Worm (Caenorhabditis elegans) whole organism, L1 larva: ENCODE results near the gene gst-9.
"Not testable (repeated sequence)": the region's sequence is repeated elsewhere in the genome, so short reads cannot be mapped to it uniquely, and the experiment has no call there.

Experiments used
- Y116A8C.19 ChIP-seq: sonication (generic microtip); optimal IDR thresholded peaks from 2 replicates; lab custom pipeline; 2016; ENCODE audit warnings: missing compliant biosample characterization, missing genetic modification characterization, borderline replicate concordance
- alr-1 ChIP-seq: fragments of 200-800 bp; sonication (Bioruptor generic); optimal IDR thresholded peaks from 2 replicates; lab custom pipeline; 2018; ENCODE audit warnings: borderline replicate concordance, mild to moderate bottlenecking, missing genetic modification characterization, missing compliant biosample characterization
- ama-1 ChIP-seq: fragments of 150-350 bp; optimal IDR thresholded peaks from 2 replicates; lab custom pipeline; 2014
- blmp-1 ChIP-seq: fragments of 150-350 bp; optimal IDR thresholded peaks from 2 replicates; lab custom pipeline; 2014; ENCODE audit warnings: missing biosample characterization, missing genetic modification characterization
- efl-1 ChIP-seq, 4 experiments: fragments of 150-350 bp; optimal IDR thresholded peaks in 3 of 4; peaks in 1 of 4; 1 replicate in 1 of 4; 2 replicates in 3 of 4; lab custom pipeline; 2014; ENCODE audit warnings: missing biosample characterization in 2 of 4, missing genetic modification characterization in 2 of 4, missing genetic modification reagents in 2 of 4
- egl-27 ChIP-seq, 2 experiments: fragments of 150-350 bp in 1 of 2; sonication (generic microtip); optimal IDR thresholded peaks; 3 replicates each; lab custom pipeline; 2017 to 2018; ENCODE audit warnings: missing biosample characterization in 2 of 2, missing genetic modification characterization in 2 of 2, missing genetic modification reagents in 2 of 2
- fkh-10 ChIP-seq: sonication (generic microtip); optimal IDR thresholded peaks from 2 replicates; lab custom pipeline; 2017; ENCODE audit warnings: missing biosample characterization, missing genetic modification reagents, missing genetic modification characterization
- fkh-8 ChIP-seq: sonication (generic microtip); optimal IDR thresholded peaks from 2 replicates; lab custom pipeline; 2016; ENCODE audit warnings: mild to moderate bottlenecking, missing genetic modification characterization, missing compliant biosample characterization
- grh-1 ChIP-seq: fragments of 200-800 bp; sonication (Bioruptor generic); IDR thresholded peaks from 2 replicates; pipeline ENCODE4 v1.3.6; 2022; ENCODE audit warnings: missing genetic modification reagents, missing genetic modification characterization, missing compliant biosample characterization
- hlh-17 ChIP-seq: fragments of 200-800 bp; sonication (Bioruptor generic); optimal IDR thresholded peaks from 2 replicates; lab custom pipeline; 2018; ENCODE audit warnings: missing genetic modification characterization, mild to moderate bottlenecking, missing compliant biosample characterization, moderate library complexity, borderline replicate concordance
- hpl-2 ChIP-seq: fragments of 150-350 bp; optimal IDR thresholded peaks from 2 replicates; lab custom pipeline; 2014; ENCODE audit warnings: missing biosample characterization, missing genetic modification reagents, missing genetic modification characterization
- jun-1 ChIP-seq: fragments of 150-350 bp; optimal IDR thresholded peaks from 2 replicates; lab custom pipeline; 2014; ENCODE audit warnings: missing biosample characterization, missing genetic modification reagents, missing genetic modification characterization
- lin-14 ChIP-seq: fragments of 200-800 bp; sonication (Bioruptor generic); optimal IDR thresholded peaks from 2 replicates; lab custom pipeline; 2018; ENCODE audit warnings: mild to moderate bottlenecking, missing genetic modification characterization, moderate library complexity, missing compliant biosample characterization
- lin-35 ChIP-seq, 2 experiments: fragments of 150-350 bp; optimal IDR thresholded peaks; 2 replicates each; lab custom pipeline; 2014; ENCODE audit warnings: missing biosample characterization in 2 of 2, missing genetic modification characterization in 2 of 2, missing genetic modification reagents in 2 of 2
- lin-39 ChIP-seq: fragments of 150-350 bp; optimal IDR thresholded peaks from 2 replicates; lab custom pipeline; 2014; ENCODE audit warnings: missing biosample characterization, missing genetic modification reagents, missing genetic modification characterization
- nhr-11 ChIP-seq: fragments of 150-350 bp; optimal IDR thresholded peaks from 2 replicates; lab custom pipeline; 2014; ENCODE audit warnings: missing biosample characterization, missing genetic modification characterization
- nhr-12 ChIP-seq: sonication (generic microtip); optimal IDR thresholded peaks from 2 replicates; lab custom pipeline; 2017; ENCODE audit warnings: missing biosample characterization, missing genetic modification characterization
- nhr-20 ChIP-seq: sonication (generic microtip); optimal IDR thresholded peaks from 2 replicates; lab custom pipeline; 2016; ENCODE audit warnings: mild to moderate bottlenecking, missing genetic modification characterization, missing compliant biosample characterization
- nhr-77 ChIP-seq: fragments of 150-350 bp; optimal IDR thresholded peaks from 2 replicates; lab custom pipeline; 2014; ENCODE audit warnings: missing biosample characterization, missing genetic modification characterization
- nhr-90 ChIP-seq: sonication (generic microtip); optimal IDR thresholded peaks from 2 replicates; lab custom pipeline; 2016; ENCODE audit warnings: mild to moderate bottlenecking, missing genetic modification characterization, missing compliant biosample characterization; ENCODE audit not compliant: poor library complexity
- snpc-4 ChIP-seq: fragments of 150-350 bp; optimal IDR thresholded peaks from 2 replicates; lab custom pipeline; 2014; ENCODE audit warnings: missing biosample characterization, missing genetic modification characterization
- sptf-1 ChIP-seq: fragments of 150-350 bp; optimal IDR thresholded peaks from 2 replicates; lab custom pipeline; 2014; ENCODE audit warnings: missing biosample characterization, missing genetic modification characterization
- swsn-7 ChIP-seq: sonication (generic microtip); optimal IDR thresholded peaks from 2 replicates; lab custom pipeline; 2016; ENCODE audit warnings: missing genetic modification characterization, missing compliant biosample characterization
- tlp-1 ChIP-seq: fragments of 150-350 bp; optimal IDR thresholded peaks from 2 replicates; lab custom pipeline; 2014; ENCODE audit warnings: missing biosample characterization, missing genetic modification characterization
- unc-30 ChIP-seq: sonication (generic microtip); optimal IDR thresholded peaks from 2 replicates; lab custom pipeline; 2017; ENCODE audit warnings: missing biosample characterization, missing genetic modification characterization
- unc-98 ChIP-seq: fragments of 200-800 bp; sonication (Bioruptor generic); IDR thresholded peaks from 2 replicates; pipeline ENCODE4 v1.3.6; 2022; ENCODE audit warnings: missing genetic modification characterization, missing compliant biosample characterization
- vab-15 ChIP-seq: sonication (generic microtip); optimal IDR thresholded peaks from 2 replicates; lab custom pipeline; 2017; ENCODE audit warnings: missing genotype, mild to moderate bottlenecking, missing genetic modification characterization, missing compliant biosample characterization
- ztf-11 ChIP-seq, 2 experiments: sonication (generic microtip); optimal IDR thresholded peaks; 2 replicates each; lab custom pipeline; 2016 to 2017; ENCODE audit warnings: missing genetic modification characterization in 2 of 2, missing biosample characterization in 1 of 2, missing compliant biosample characterization in 1 of 2
- ztf-4 ChIP-seq: fragments of 150-350 bp; optimal IDR thresholded peaks from 2 replicates; lab custom pipeline; 2014; ENCODE audit warnings: missing biosample characterization, missing genetic modification characterization

Gene gst-9

DNA sequence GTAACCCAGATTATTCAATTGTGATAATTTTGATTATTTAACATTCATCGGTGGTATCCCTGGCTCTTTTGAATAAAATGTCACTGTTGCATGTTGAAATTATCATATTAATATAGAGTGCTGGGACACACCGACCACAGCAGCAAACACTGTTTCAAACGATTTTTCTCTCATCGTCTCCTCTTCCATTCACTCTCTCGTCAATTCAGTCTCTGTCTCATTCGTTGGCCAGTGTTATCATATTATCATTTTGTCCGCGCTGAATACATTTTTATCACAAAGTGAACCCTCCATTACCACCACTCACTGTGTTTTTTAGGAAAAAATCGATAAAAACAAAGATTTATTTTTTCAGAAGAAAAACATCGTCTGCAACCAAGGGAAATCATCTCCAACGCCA lies 34.3 kb upstream of the gst-9 start (continued):
- peak; percentile 6 for TF ChIP-seq nhr-90 (tag; lab: Kevin White, UChicago)
- TF ChIP-seq, all 84 proteins: peak for 10

DNA sequence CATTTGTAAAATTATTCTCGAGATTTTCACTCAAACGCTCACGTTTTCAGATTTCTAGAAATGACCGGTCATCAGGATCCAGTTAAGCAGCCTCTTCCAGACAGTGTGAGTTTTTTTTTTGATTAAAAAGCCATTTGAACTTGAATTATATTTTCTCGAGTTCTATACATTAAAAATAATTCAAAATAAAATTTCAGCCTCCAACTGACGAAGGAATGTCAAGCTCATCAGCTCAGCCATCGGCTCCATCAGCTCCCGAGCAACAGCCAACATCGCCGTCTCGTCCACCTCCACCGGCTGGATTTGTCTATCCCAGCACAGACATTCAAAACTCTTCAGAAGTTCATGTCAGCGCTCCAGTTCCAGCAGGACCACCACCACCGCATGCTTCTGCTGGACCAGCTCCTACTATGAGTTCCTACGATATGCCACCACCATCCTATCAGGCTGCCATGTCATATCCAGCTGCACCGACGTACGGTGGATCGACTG lies 33.5 kb upstream of the gst-9 start, which contains the start of gene F11G11.5:
Gene F11G11.5, plus strand, starts transcription at position 51 of the 492 bp plus-strand sequence.
- TF ChIP-seq efl-1 (optimal IDR thresholded peaks at IDR 0.05; lab: Kevin White, UChicago) (no peak), efl-1 (GFP tag; optimal IDR thresholded peaks at IDR 0.05 in 1 of 2; lab: Kevin White, UChicago) (peak in 1 of 2 experiments; percentile 29), egl-27 (tag; optimal IDR thresholded peaks at IDR 0.05; lab: Kevin White, UChicago) (no peak)

DNA sequence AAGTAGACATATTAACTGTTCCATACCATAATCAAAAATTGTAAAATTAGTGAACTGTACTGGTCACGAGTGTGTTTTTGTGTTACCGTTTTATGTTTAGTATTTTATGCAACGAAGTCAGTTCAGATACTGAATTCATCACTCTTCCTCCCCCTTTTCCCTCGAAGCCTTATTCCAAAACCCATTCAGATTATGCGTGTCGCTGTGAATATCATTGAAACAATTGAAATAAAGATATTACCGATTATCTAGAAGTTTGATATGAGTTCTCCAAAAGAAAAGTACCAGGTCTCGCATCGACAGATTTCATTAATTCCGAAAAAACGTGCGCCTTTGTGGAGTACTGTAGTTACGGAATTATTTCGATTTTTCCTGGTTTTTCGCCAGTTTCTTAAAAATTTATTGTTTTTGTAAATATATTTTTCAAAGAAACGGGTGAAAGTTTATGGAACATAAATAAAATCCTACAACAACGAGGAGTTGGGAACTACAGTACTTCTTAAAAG lies 32.4 kb upstream of the gst-9 start:
- no peak for TF ChIP-seq Y116A8C.19
- no peak for TF ChIP-seq ztf-4 (tag; lab: Kevin White, UChicago)
- TF ChIP-seq grh-1 (GFP tag; lab: Robert Waterston, UW) = no peak
- TF ChIP-seq efl-1 (optimal IDR thresholded peaks at IDR 0.05; lab: Kevin White, UChicago) = no peak
- TF ChIP-seq efl-1 (GFP tag; optimal IDR thresholded peaks at IDR 0.05 in 1 of 2; lab: Kevin White, UChicago) = peak in 1 of 2 experiments; percentile 85
- no peak for TF ChIP-seq ama-1 (lab: Kevin White, UChicago)
- TF ChIP-seq unc-98 = no peak
- TF ChIP-seq hpl-2 (GFP tag; lab: Kevin White, UChicago) = no peak
- no peak for TF ChIP-seq nhr-12
- no peak for TF ChIP-seq lin-39 (tag; lab: Kevin White, UChicago)
- peak; percentile 0 for TF ChIP-seq blmp-1 (tag; lab: Kevin White, UChicago)
- no peak for TF ChIP-seq sptf-1 (tag; lab: Kevin White, UChicago)
- TF ChIP-seq vab-15 (tag; lab: Kevin White, UChicago) = no peak
- TF ChIP-seq egl-27 (tag; optimal IDR thresholded peaks at IDR 0.05; lab: Kevin White, UChicago) = no peak
- no peak for TF ChIP-seq tlp-1 (tag; lab: Kevin White, UChicago)

DNA sequence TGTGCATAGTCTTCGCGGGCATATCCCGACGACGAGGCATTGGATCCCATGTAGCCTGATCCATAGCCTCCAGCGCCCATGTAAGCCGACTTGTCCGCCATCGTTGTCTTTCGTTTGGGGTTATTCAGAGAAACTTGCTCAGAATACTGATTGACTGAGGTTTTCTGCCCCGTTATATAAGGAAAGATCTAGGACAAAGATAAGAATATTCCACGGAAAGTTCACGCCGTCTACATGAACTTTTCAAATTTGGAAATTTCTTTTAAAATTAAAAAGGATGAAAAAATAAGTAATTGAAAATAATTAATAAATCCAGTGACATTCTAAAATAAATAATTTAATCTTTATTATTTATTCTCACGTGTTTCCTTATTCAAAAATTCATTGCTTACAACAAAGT lies 31.1 kb upstream of the gst-9 start, which contains the start of the genes nspd-5 and F11G11.4:
Gene nspd-5, minus strand, starts transcription at position 101 of the 400 bp plus-strand sequence.
Gene F11G11.4, plus strand, starts transcription at position 335 of the 400 bp plus-strand sequence.
- TF ChIP-seq unc-30 (tag; lab: Kevin White, UChicago); nhr-77 (tag; lab: Kevin White, UChicago); lin-14 (GFP tag; lab: Kevin White, UChicago): not testable (repeated sequence)

DNA sequence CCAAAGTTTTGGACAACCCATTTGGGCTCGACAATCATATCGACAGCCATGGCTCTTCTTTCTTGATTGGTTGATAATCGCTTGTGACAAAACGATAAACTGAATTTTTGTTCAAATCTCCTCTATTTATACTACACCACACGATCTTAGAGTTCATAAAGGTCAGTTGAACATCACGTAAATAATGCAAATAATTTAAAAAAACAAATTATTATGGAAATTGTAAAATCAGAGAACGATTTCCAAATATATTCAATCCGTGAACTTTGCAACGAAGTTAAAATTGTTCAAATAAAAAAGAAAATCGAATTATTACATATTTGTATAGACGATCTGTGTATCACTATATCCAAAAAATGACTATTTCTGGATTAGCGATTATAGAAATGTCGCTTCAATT lies 28.0 kb upstream of the gst-9 start, which contains the start of the genes mpst-4 and F11G11.14:
Gene mpst-4, minus strand, starts transcription at position 101 of the 400 bp plus-strand sequence.
Gene F11G11.14, plus strand, starts transcription at position 325 of the 400 bp plus-strand sequence.
- TF ChIP-seq egl-27 (tag; optimal IDR thresholded peaks at IDR 0.05; lab: Kevin White, UChicago) = no peak
- TF ChIP-seq ztf-11 (tag; optimal IDR thresholded peaks at IDR 0.05; lab: Kevin White, UChicago) = no peak
- no peak for TF ChIP-seq swsn-7 (tag; lab: Kevin White, UChicago)
- no peak for TF ChIP-seq nhr-11 (tag; lab: Kevin White, UChicago)
- TF ChIP-seq blmp-1 (tag; lab: Kevin White, UChicago) = no peak
- TF ChIP-seq efl-1 (optimal IDR thresholded peaks at IDR 0.05; lab: Kevin White, UChicago) = no peak
- TF ChIP-seq efl-1 (GFP tag; optimal IDR thresholded peaks at IDR 0.05 in 1 of 2; lab: Kevin White, UChicago) = no peak
- TF ChIP-seq Y116A8C.19 = no peak
- no peak for TF ChIP-seq fkh-10 (GFP tag; lab: Kevin White, UChicago)
- no peak for TF ChIP-seq jun-1
- no peak for TF ChIP-seq lin-35 (GFP tag; optimal IDR thresholded peaks at IDR 0.05; lab: Kevin White, UChicago)
- no peak for TF ChIP-seq hlh-17 (GFP tag; lab: Kevin White, UChicago)
- TF ChIP-seq nhr-20 (tag; lab: Kevin White, UChicago) = no peak
- no peak for TF ChIP-seq snpc-4
- TF ChIP-seq tlp-1 (tag; lab: Kevin White, UChicago) = no peak
- no peak for TF ChIP-seq fkh-8 (tag; lab: Kevin White, UChicago)
- no peak for TF ChIP-seq alr-1 (tag; lab: Kevin White, UChicago)
- TF ChIP-seq, all 84 proteins: peak for 0
